Worm (Caenorhabditis elegans): ENCODE data around the gene T04H1.13.

DNA sequence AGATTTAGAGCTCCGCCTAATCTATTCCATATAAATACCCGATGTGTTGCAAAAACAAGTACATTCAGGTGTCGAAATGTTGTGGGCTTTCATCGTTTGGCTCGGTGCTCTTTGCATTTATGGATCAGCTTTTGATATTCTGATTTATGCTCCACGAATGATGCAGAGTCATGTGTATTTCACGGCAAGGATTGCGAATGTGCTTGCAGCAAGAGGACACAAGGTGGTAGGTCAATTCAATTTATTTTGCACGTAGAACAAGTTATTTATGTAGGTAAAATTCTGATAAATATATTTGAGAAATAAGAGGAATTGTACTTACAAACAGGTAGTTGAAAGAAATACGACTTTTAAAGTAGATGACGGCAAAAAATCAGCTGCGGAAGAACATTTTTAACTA lies 14.1 kb upstream of the T04H1.13 start, which contains the start of gene ugt-56:
- TF ChIP-seq jun-1 (tag; optimal IDR thresholded peaks at IDR 0.05) (no peak), Y75B8A.6 (GFP tag; IDR thresholded peaks at IDR 0.05) (no peak), ctbp-1 (GFP tag; IDR thresholded peaks at IDR 0.05) (no peak), mdl-1 (tag; optimal IDR thresholded peaks at IDR 0.05) (no peak), zag-1 (tag; optimal IDR thresholded peaks at IDR 0.05) (no peak), nhr-25 (tag; optimal IDR thresholded peaks at IDR 0.05; ENCODE audit: borderline replicate concordance, insufficient read depth) (no peak), zip-11 (GFP tag; IDR thresholded peaks at IDR 0.05) (no peak), F49E8.2 (tag; optimal IDR thresholded peaks at IDR 0.05; ENCODE audit: borderline replicate concordance) (no peak), lsy-2 (tag; optimal IDR thresholded peaks at IDR 0.05) (no peak), fos-1 (tag; optimal IDR thresholded peaks at IDR 0.05) (no peak), unc-39 (tag; optimal IDR thresholded peaks at IDR 0.05) (no peak), pha-4 (GFP tag; IDR thresholded peaks at IDR 0.05) (no peak), pha-4 (tag; optimal IDR thresholded peaks at IDR 0.05) (no peak), unc-130 (GFP tag; optimal IDR thresholded peaks at IDR 0.05) (no peak), ceh-82 (tag; optimal IDR thresholded peaks at IDR 0.05) (no peak)

All from whole organism, L4 larva.